Fruit fly (Drosophila melanogaster): ENCODE results near the gene CG33695.

The CG33695 gene

dm6 chr2L:11306091-11306490 is 28.3 kb downstream of the CG33695 start (continued):
- no peak for TF ChIP-seq CG3032 (tag; optimal IDR thresholded peaks at IDR 0.05)
- TF ChIP-seq Blimp-1 (GFP tag; optimal IDR thresholded peaks at IDR 0.05) = peak; percentile 43
- peak; percentile 24 for TF ChIP-seq CG7368 (GFP tag; optimal IDR thresholded peaks at IDR 0.05)
- TF ChIP-seq CG6792 (GFP tag; optimal IDR thresholded peaks at IDR 0.05) = peak; percentile 70
- no peak for TF ChIP-seq CG15336 (GFP tag; IDR thresholded peaks at IDR 0.05)
- TF ChIP-seq eg (GFP tag; IDR thresholded peaks at IDR 0.05) = no peak
- peak; percentile 25 for TF ChIP-seq CG8319 (GFP tag; optimal IDR thresholded peaks at IDR 0.05)
- TF ChIP-seq OdsH (GFP tag; optimal IDR thresholded peaks at IDR 0.05) = peak; percentile 54
- no peak for TF ChIP-seq Gug (GFP tag; IDR thresholded peaks at IDR 0.05)
- no peak for TF ChIP-seq CG32006 (GFP tag; optimal IDR thresholded peaks at IDR 0.05)
- no peak for TF ChIP-seq dac (GFP tag; optimal IDR thresholded peaks at IDR 0.05)
- peak; percentile 93 for TF ChIP-seq svp (GFP tag)
- TF ChIP-seq net (GFP tag; optimal IDR thresholded peaks at IDR 0.05) = no peak
- no peak for TF ChIP-seq Hr4 (GFP tag; optimal IDR thresholded peaks at IDR 0.05)
- no peak for TF ChIP-seq spab (GFP tag; optimal IDR thresholded peaks at IDR 0.05)
- peak; percentile 66 for TF ChIP-seq Eip78C (GFP tag)
- no peak for TF ChIP-seq CG4318 (GFP tag; optimal IDR thresholded peaks at IDR 0.05)
- peak; percentile 87 for TF ChIP-seq Hr39 (GFP tag; optimal IDR thresholded peaks at IDR 0.05)
- peak; percentile 73 for TF ChIP-seq Sox102F (GFP tag; optimal IDR thresholded peaks at IDR 0.05)
- TF ChIP-seq CG6808 (GFP tag; optimal IDR thresholded peaks at IDR 0.05) = no peak
- peak; percentile 71 for TF ChIP-seq topi (GFP tag; optimal IDR thresholded peaks at IDR 0.05)
- no peak for TF ChIP-seq Hr38 (GFP tag; optimal IDR thresholded peaks at IDR 0.05)
- no peak for TF ChIP-seq CG9139 (GFP tag; optimal IDR thresholded peaks at IDR 0.05)
- peak; percentile 80 for TF ChIP-seq cyc (GFP tag; optimal IDR thresholded peaks at IDR 0.05)
- no peak for TF ChIP-seq CG6276 (GFP tag; optimal IDR thresholded peaks at IDR 0.05)
- TF ChIP-seq fd85E (GFP tag; optimal IDR thresholded peaks at IDR 0.05) = no peak
- peak; percentile 76 for TF ChIP-seq lz (GFP tag; optimal IDR thresholded peaks at IDR 0.05)
- TF ChIP-seq Eip75B (GFP tag; optimal IDR thresholded peaks at IDR 0.05) = peak; percentile 42
- TF ChIP-seq CG16779 (tag; optimal IDR thresholded peaks at IDR 0.05) = no peak

DNA sequence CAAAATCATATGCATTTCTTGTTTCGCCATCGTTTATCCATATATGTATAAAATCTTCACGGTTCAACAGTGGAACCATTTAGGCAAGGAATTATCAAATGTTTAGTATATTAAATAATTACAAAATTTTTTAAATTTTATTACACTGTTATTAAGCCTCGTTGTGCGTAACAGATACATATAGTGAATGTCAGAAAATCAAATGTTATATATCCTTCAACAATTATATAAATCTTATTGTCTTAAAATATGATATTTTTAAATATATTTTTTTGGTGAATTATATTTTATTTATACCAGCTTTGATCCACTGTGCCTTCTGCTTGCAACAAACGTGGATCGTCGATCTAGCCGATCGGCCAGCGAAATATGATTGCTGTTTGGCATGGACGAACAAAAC is 29.3 kb downstream of the CG33695 start:
- TF ChIP-seq Ets21C (GFP tag; optimal IDR thresholded peaks at IDR 0.05) (no peak), net (GFP tag; optimal IDR thresholded peaks at IDR 0.05) (peak; percentile 58), acj6 (GFP tag; optimal IDR thresholded peaks at IDR 0.05) (peak; percentile 38), Lpt (GFP tag; optimal IDR thresholded peaks at IDR 0.05) (no peak), CG8632 (GFP tag; optimal IDR thresholded peaks at IDR 0.05) (peak; percentile 38), cyc (GFP tag; optimal IDR thresholded peaks at IDR 0.05) (no peak), CG16779 (tag; optimal IDR thresholded peaks at IDR 0.05) (no peak), CG8319 (GFP tag; optimal IDR thresholded peaks at IDR 0.05) (no peak), CG32006 (GFP tag; optimal IDR thresholded peaks at IDR 0.05) (peak; percentile 71), OdsH (GFP tag; optimal IDR thresholded peaks at IDR 0.05) (peak; percentile 45), Hr4 (GFP tag; optimal IDR thresholded peaks at IDR 0.05) (no peak), CG9139 (GFP tag; optimal IDR thresholded peaks at IDR 0.05) (no peak), CG7368 (GFP tag; optimal IDR thresholded peaks at IDR 0.05) (no peak), Eip75B (GFP tag; optimal IDR thresholded peaks at IDR 0.05) (no peak), pdm3 (GFP tag; optimal IDR thresholded peaks at IDR 0.05) (peak; percentile 6), svp (GFP tag) (no peak), Hr38 (GFP tag; optimal IDR thresholded peaks at IDR 0.05) (no peak), Eip93F (GFP tag; optimal IDR thresholded peaks at IDR 0.05) (no peak), lz (GFP tag; optimal IDR thresholded peaks at IDR 0.05) (no peak), CG6854 (GFP tag; optimal IDR thresholded peaks at IDR 0.05) (no peak), CG34406 (GFP tag; optimal IDR thresholded peaks at IDR 0.05) (peak; percentile 35), CG6276 (GFP tag; optimal IDR thresholded peaks at IDR 0.05) (no peak), CG15336 (GFP tag; IDR thresholded peaks at IDR 0.05) (no peak; the same call in 1 of the 2 replicates), Gug (GFP tag; IDR thresholded peaks at IDR 0.05) (no peak), spab (GFP tag; optimal IDR thresholded peaks at IDR 0.05) (peak; percentile 8), CG31627 (GFP tag; optimal IDR thresholded peaks at IDR 0.05) (no peak), esn (GFP tag; optimal IDR thresholded peaks at IDR 0.05) (no peak), eg (GFP tag; IDR thresholded peaks at IDR 0.05) (no peak), fd85E (GFP tag; optimal IDR thresholded peaks at IDR 0.05) (no peak), CG1621 (tag; optimal IDR thresholded peaks at IDR 0.05) (no peak), salr (GFP tag; optimal IDR thresholded peaks at IDR 0.05) (peak in 1 of 2 experiments; percentile 47), CG11294 (GFP tag; IDR thresholded peaks at IDR 0.05) (no peak), ss (GFP tag; optimal IDR thresholded peaks at IDR 0.05) (no peak), dac (GFP tag; optimal IDR thresholded peaks at IDR 0.05) (no peak), fkh (GFP tag; optimal IDR thresholded peaks at IDR 0.05) (no peak), CG11762 (GFP tag; optimal IDR thresholded peaks at IDR 0.05; ENCODE audit: insufficient read depth) (no peak), Ets96B (tag; optimal IDR thresholded peaks at IDR 0.05) (peak; percentile 14), CG6808 (GFP tag; optimal IDR thresholded peaks at IDR 0.05) (no peak), CG11902 (GFP tag; optimal IDR thresholded peaks at IDR 0.05) (no peak), achi (GFP tag; optimal IDR thresholded peaks at IDR 0.05) (peak; percentile 33), Eip78C (GFP tag) (peak; percentile 58)

Measured in whole organism, prepupa.